Fruit fly (Drosophila melanogaster): ENCODE measurements around the gene rdgA.

The rdgA gene

DNA sequence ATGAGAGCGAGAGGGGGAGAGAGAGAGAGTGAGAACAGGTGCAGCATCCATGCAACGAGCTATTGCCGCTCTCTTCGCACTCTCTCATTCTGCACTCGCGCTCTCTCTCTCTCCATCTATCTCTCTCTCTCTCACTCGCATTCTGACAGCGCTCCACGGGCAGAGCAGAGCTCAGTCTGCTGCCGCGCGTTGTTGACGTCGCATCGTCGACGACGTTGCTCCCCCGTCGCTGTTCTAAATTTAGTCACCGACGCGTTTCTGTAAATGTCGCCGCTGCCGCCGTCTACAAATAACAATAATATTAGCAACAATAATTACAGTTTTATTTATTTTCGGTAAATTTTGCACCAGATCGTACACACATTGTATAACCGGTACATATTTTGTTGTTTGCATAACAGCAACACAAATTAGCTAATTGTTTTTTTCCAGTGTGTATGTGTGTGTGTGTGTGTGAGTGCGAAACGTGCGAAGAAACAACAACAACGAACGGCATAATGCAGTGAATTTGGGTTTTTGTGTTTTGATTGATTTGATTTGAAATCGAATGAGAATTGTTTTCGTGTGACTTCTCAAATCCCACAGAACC lies 135.7 kb downstream of the rdgA start:
- no peak for TF ChIP-seq CG10348 (GFP tag; IDR thresholded peaks at IDR 0.05)
- peak; percentile 30; the same call in 1 of the 2 replicates for TF ChIP-seq Ets98B (GFP tag; IDR thresholded peaks at IDR 0.05)
- peak; percentile 0 for TF ChIP-seq CG15710 (tag; optimal IDR thresholded peaks at IDR 0.05)
- TF ChIP-seq CG13204 (GFP tag; optimal IDR thresholded peaks at IDR 0.05): peak; percentile 96
- TF ChIP-seq Snoo (tag; optimal IDR thresholded peaks at IDR 0.05): no peak
- peak; percentile 8 for TF ChIP-seq CG17806 (tag; optimal IDR thresholded peaks at IDR 0.05)
- peak; percentile 53; the same call in 1 of the 3 replicates for TF ChIP-seq CG4496 (GFP tag; IDR thresholded peaks at IDR 0.05)
- peak; percentile 37 for TF ChIP-seq EcR (GFP tag; optimal IDR thresholded peaks at IDR 0.05)
- no peak for TF ChIP-seq D1 (tag; optimal IDR thresholded peaks at IDR 0.05)
- peak; percentile 32 for TF ChIP-seq CG14655 (GFP tag; optimal IDR thresholded peaks at IDR 0.05)
- TF ChIP-seq Pif1B (GFP tag; optimal IDR thresholded peaks at IDR 0.05): no peak
- no peak for TF ChIP-seq rn (GFP tag; IDR thresholded peaks at IDR 0.05)
- no peak; the same call in none of the 2 replicates for TF ChIP-seq CG32121 (GFP tag; IDR thresholded peaks at IDR 0.05)
- TF ChIP-seq gl (tag; optimal IDR thresholded peaks at IDR 0.05): no peak
- TF ChIP-seq CG8301 (tag; optimal IDR thresholded peaks at IDR 0.05): peak; percentile 38
- no peak for TF ChIP-seq CG9948 (tag; optimal IDR thresholded peaks at IDR 0.05)
- no peak for TF ChIP-seq CG8159 (tag; optimal IDR thresholded peaks at IDR 0.05)
- TF ChIP-seq fd96Ca (GFP tag; IDR thresholded peaks at IDR 0.05): peak; percentile 15; the same call in 1 of the 3 replicates
- TF ChIP-seq Pif1A (GFP tag; optimal IDR thresholded peaks at IDR 0.05): peak; percentile 33
- TF ChIP-seq CG34367 (tag; optimal IDR thresholded peaks at IDR 0.05): peak; percentile 11
- TF ChIP-seq CG12605 (GFP tag; IDR thresholded peaks at IDR 0.05): peak; percentile 23; the same call in 1 of the 2 replicates

DNA sequence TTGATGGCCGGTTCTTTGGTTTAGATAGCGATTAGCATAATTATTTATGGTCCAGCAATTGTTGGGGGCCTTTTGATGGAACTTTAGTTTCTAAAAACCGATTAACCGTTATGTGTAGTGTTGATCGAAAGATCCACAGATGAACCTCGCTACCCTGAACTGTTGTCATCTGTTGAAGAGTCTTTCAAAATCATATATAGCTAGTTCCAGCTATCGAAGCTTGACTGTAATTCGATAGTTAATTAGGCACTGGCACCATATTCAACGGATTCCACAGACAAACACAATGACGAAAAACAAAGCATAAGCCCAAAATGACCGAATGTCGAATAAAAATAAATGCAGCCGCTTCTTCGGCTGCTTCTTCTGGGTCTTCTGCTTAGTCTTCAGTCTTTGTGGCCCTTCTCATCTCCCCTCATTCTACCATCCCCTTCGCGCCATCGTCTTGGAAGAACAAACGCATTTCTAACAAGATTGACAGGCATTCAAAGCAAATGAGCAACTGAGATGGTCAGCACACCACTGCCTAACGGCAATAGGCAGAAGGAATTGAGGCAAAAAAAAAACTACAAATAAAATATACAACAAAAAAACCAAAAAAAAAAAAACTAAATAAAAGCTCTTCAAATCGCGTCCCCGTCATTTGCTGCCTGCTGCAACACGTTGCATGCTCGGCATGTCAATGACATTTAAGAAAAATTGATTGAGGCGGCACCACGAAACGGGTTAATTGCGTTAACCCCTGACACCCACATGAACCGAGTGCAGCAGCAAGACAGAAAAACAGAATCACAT lies 137.0 kb downstream of the rdgA start:
- TF ChIP-seq CG12605 (GFP tag; IDR thresholded peaks at IDR 0.05) (no peak), CG4496 (GFP tag; IDR thresholded peaks at IDR 0.05) (peak; percentile 62), CG32121 (GFP tag; IDR thresholded peaks at IDR 0.05) (peak; percentile 84), CG8301 (tag; optimal IDR thresholded peaks at IDR 0.05) (no peak), fd96Ca (GFP tag; IDR thresholded peaks at IDR 0.05) (peak; percentile 36; the same call in 1 of the 3 replicates), gl (tag; optimal IDR thresholded peaks at IDR 0.05) (no peak), D1 (tag; optimal IDR thresholded peaks at IDR 0.05) (no peak), CG34367 (tag; optimal IDR thresholded peaks at IDR 0.05) (no peak), CG15710 (tag; optimal IDR thresholded peaks at IDR 0.05) (no peak), CG14655 (GFP tag; optimal IDR thresholded peaks at IDR 0.05) (no peak), CG13204 (GFP tag; optimal IDR thresholded peaks at IDR 0.05) (no peak), EcR (GFP tag; optimal IDR thresholded peaks at IDR 0.05) (no peak), Pif1B (GFP tag; optimal IDR thresholded peaks at IDR 0.05) (no peak), Ets98B (GFP tag; IDR thresholded peaks at IDR 0.05) (peak; percentile 57; the same call in 1 of the 2 replicates), rn (GFP tag; IDR thresholded peaks at IDR 0.05) (no peak), Snoo (tag; optimal IDR thresholded peaks at IDR 0.05) (no peak), CG10348 (GFP tag; IDR thresholded peaks at IDR 0.05) (no peak), CG17806 (tag; optimal IDR thresholded peaks at IDR 0.05) (no peak), CG9948 (tag; optimal IDR thresholded peaks at IDR 0.05) (no peak), CG8159 (tag; optimal IDR thresholded peaks at IDR 0.05) (no peak), Pif1A (GFP tag; optimal IDR thresholded peaks at IDR 0.05) (no peak)

DNA sequence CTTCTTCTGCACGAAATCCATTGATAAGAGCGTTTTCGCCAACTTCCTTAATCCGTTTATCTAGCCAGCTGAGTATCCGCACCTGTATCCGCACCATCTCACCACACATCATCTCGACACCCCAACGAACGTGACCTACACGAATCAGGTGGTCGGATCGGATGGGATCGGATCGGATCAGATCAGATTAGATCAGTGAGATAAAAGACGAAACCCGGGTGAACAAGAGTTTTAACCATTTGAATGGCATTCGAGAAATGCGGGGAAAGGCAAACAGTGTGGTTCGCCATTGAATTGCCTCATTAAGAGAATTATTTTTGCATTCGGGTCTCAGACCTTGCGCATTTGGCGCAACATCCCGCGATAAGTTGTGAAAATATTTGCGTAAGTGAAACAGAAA lies 138.0 kb downstream of the rdgA start:
- TF ChIP-seq gl (tag; optimal IDR thresholded peaks at IDR 0.05) (no peak), CG14655 (GFP tag; optimal IDR thresholded peaks at IDR 0.05) (no peak), CG4496 (GFP tag; IDR thresholded peaks at IDR 0.05) (no peak), CG13204 (GFP tag; optimal IDR thresholded peaks at IDR 0.05) (no peak), CG12605 (GFP tag; IDR thresholded peaks at IDR 0.05) (no peak), EcR (GFP tag; optimal IDR thresholded peaks at IDR 0.05) (no peak), CG9948 (tag; optimal IDR thresholded peaks at IDR 0.05) (no peak), Pif1A (GFP tag; optimal IDR thresholded peaks at IDR 0.05) (no peak)

DNA sequence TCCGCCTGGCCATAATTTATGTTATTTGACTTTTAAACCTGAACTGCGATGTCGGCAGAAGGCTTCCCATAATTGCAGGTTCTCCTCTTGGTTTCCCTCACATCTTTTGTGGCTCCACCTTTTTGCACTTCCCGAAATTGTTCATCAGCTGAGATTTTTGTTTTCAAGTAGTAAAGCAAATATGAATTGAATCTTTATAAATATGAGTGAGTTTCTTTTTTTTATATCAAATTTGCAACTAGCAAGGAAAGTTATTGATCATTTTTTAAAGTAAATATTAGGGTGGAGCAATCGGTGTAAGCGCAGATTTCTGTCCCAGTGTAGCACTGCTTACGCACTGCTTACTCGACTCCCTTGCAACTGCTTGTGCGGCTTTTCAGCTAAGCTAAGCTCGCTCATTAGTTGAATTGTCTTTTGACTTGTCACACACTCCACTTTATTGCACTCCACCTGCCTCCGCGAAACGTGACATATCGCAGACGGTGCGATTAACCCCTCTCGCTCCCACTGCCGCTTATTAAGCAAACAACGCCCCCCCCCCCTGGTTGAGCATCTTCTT lies 139.6 kb downstream of the rdgA start:
- TF ChIP-seq CG15710 (tag; optimal IDR thresholded peaks at IDR 0.05): peak; percentile 32
- TF ChIP-seq EcR (GFP tag; optimal IDR thresholded peaks at IDR 0.05): no peak
- TF ChIP-seq CG12605 (GFP tag; IDR thresholded peaks at IDR 0.05): no peak
- no peak for TF ChIP-seq fd96Ca (GFP tag; IDR thresholded peaks at IDR 0.05)
- TF ChIP-seq CG17806 (tag; optimal IDR thresholded peaks at IDR 0.05): peak; percentile 50
- TF ChIP-seq Pif1B (GFP tag; optimal IDR thresholded peaks at IDR 0.05): no peak
- TF ChIP-seq CG8301 (tag; optimal IDR thresholded peaks at IDR 0.05): no peak
- no peak for TF ChIP-seq D1 (tag; optimal IDR thresholded peaks at IDR 0.05)
- 0 out of 3 replicates have a peak, but pooled peaks have one; percentile 14 for TF ChIP-seq CG4496 (GFP tag; IDR thresholded peaks at IDR 0.05)
- TF ChIP-seq Pif1A (GFP tag; optimal IDR thresholded peaks at IDR 0.05): peak; percentile 39
- no peak for TF ChIP-seq CG10348 (GFP tag; IDR thresholded peaks at IDR 0.05)
- TF ChIP-seq Ets98B (GFP tag; IDR thresholded peaks at IDR 0.05): no peak
- peak; percentile 55 for TF ChIP-seq CG8159 (tag; optimal IDR thresholded peaks at IDR 0.05)
- peak; percentile 59 for TF ChIP-seq CG9948 (tag; optimal IDR thresholded peaks at IDR 0.05)
- no peak for TF ChIP-seq gl (tag; optimal IDR thresholded peaks at IDR 0.05)
- TF ChIP-seq rn (GFP tag; IDR thresholded peaks at IDR 0.05): no peak
- no peak for TF ChIP-seq CG32121 (GFP tag; IDR thresholded peaks at IDR 0.05)
- peak; percentile 19 for TF ChIP-seq CG14655 (GFP tag; optimal IDR thresholded peaks at IDR 0.05)
- TF ChIP-seq Snoo (tag; optimal IDR thresholded peaks at IDR 0.05): no peak
- no peak for TF ChIP-seq CG13204 (GFP tag; optimal IDR thresholded peaks at IDR 0.05)
- TF ChIP-seq CG34367 (tag; optimal IDR thresholded peaks at IDR 0.05): peak; percentile 31

DNA sequence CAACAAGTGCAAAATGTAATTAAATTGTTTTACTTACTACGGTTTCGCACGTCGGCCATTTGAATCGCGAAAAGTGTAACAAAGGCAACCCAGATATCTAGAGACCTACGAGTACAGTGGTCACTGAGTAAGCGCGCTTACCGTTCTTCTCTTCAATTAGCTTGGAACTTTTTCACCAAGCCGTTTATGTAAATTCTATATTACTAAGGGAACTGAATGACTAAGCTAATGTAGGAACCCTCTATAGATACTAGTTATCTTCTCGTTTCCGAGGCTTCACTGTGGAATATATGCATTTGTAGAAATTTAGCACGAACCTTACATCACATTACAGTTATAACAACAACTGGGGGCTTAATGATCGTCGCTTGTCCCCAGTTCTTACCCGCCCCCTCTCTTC lies 140.1 kb downstream of the rdgA start:
- TF ChIP-seq D1 (tag; optimal IDR thresholded peaks at IDR 0.05) (no peak), CG32121 (GFP tag; IDR thresholded peaks at IDR 0.05) (peak; percentile 87), Pif1A (GFP tag; optimal IDR thresholded peaks at IDR 0.05) (peak; percentile 16), Pif1B (GFP tag; optimal IDR thresholded peaks at IDR 0.05) (no peak), Snoo (tag; optimal IDR thresholded peaks at IDR 0.05) (no peak), CG17806 (tag; optimal IDR thresholded peaks at IDR 0.05) (peak; percentile 60), CG8159 (tag; optimal IDR thresholded peaks at IDR 0.05) (peak; percentile 55), CG10348 (GFP tag; IDR thresholded peaks at IDR 0.05) (peak; percentile 52), CG12605 (GFP tag; IDR thresholded peaks at IDR 0.05) (peak; percentile 73), fd96Ca (GFP tag; IDR thresholded peaks at IDR 0.05) (peak; percentile 91), EcR (GFP tag; optimal IDR thresholded peaks at IDR 0.05) (no peak), CG9948 (tag; optimal IDR thresholded peaks at IDR 0.05) (peak; percentile 56), CG34367 (tag; optimal IDR thresholded peaks at IDR 0.05) (peak; percentile 54), CG8301 (tag; optimal IDR thresholded peaks at IDR 0.05) (peak; percentile 64), CG14655 (GFP tag; optimal IDR thresholded peaks at IDR 0.05) (peak; percentile 67), rn (GFP tag; IDR thresholded peaks at IDR 0.05) (peak; percentile 66; the same call in 1 of the 2 replicates), gl (tag; optimal IDR thresholded peaks at IDR 0.05) (no peak), Ets98B (GFP tag; IDR thresholded peaks at IDR 0.05) (peak; percentile 89), CG13204 (GFP tag; optimal IDR thresholded peaks at IDR 0.05) (no peak), CG4496 (GFP tag; IDR thresholded peaks at IDR 0.05) (peak; percentile 93), CG15710 (tag; optimal IDR thresholded peaks at IDR 0.05) (peak; percentile 67)
